Worm (Caenorhabditis elegans) whole organism, late embryonic: Measurements from ENCODE around the gene dsb-1.

ENCODE experiments used
- C08G9.2 ChIP-seq: sonication (generic microtip); optimal IDR thresholded peaks from 2 replicates; lab custom pipeline; 2016; ENCODE audit warnings: mild to moderate bottlenecking, missing genetic modification characterization, moderate library complexity, missing compliant biosample characterization
- F13H6.1 ChIP-seq: sonication (generic microtip); optimal IDR thresholded peaks from 2 replicates; lab custom pipeline; 2016; ENCODE audit warnings: missing genetic modification characterization, missing compliant biosample characterization
- T23F11.4 ChIP-seq: fragments of 200-800 bp; sonication (Bioruptor generic); optimal IDR thresholded peaks from 2 replicates; lab custom pipeline; 2018; ENCODE audit warnings: mild to moderate bottlenecking, missing genetic modification characterization, missing compliant biosample characterization
- Y22D7AL.16 ChIP-seq: sonication (generic microtip); optimal IDR thresholded peaks from 2 replicates; lab custom pipeline; 2016; ENCODE audit warnings: missing genetic modification characterization, missing compliant biosample characterization
- ahr-1 ChIP-seq: sonication (generic microtip); optimal IDR thresholded peaks from 2 replicates; lab custom pipeline; 2016; ENCODE audit warnings: missing genetic modification characterization, missing compliant biosample characterization
- ama-1 ChIP-seq: fragments of 150-350 bp; optimal IDR thresholded peaks from 2 replicates; lab custom pipeline; 2014
- ceh-14 ChIP-seq: sonication (generic microtip); optimal IDR thresholded peaks from 2 replicates; lab custom pipeline; 2016; ENCODE audit warnings: missing genotype, missing genetic modification characterization, missing compliant biosample characterization
- ceh-19 ChIP-seq: fragments of 200-800 bp; sonication (Bioruptor generic); optimal IDR thresholded peaks from 2 replicates; lab custom pipeline; 2018; ENCODE audit warnings: mild to moderate bottlenecking, missing genetic modification characterization, missing compliant biosample characterization
- ceh-2 ChIP-seq: sonication (generic microtip); optimal IDR thresholded peaks from 2 replicates; lab custom pipeline; 2016; ENCODE audit warnings: missing genotype, missing genetic modification characterization, missing compliant biosample characterization
- ceh-22 ChIP-seq: sonication (generic microtip); optimal IDR thresholded peaks from 2 replicates; lab custom pipeline; 2017; ENCODE audit warnings: missing biosample characterization, missing genetic modification characterization
- ceh-24 ChIP-seq: sonication (generic microtip); optimal IDR thresholded peaks from 2 replicates; lab custom pipeline; 2016; ENCODE audit warnings: mild to moderate bottlenecking, missing genetic modification characterization, missing compliant biosample characterization
- ceh-30 ChIP-seq: fragments of 150-350 bp; optimal IDR thresholded peaks from 2 replicates; lab custom pipeline; 2014; ENCODE audit warnings: missing biosample characterization, missing genetic modification characterization
- ceh-31 ChIP-seq: sonication (generic microtip); optimal IDR thresholded peaks from 2 replicates; lab custom pipeline; 2016; ENCODE audit warnings: missing genetic modification characterization, missing compliant biosample characterization
- ceh-34 ChIP-seq: sonication (generic microtip); optimal IDR thresholded peaks from 2 replicates; lab custom pipeline; 2016; ENCODE audit warnings: mild to moderate bottlenecking, missing genetic modification characterization, missing compliant biosample characterization
- ceh-45 ChIP-seq: fragments of 200-800 bp; sonication (Bioruptor generic); IDR thresholded peaks from 2 replicates; pipeline ENCODE4 v1.3.6; 2022; ENCODE audit warnings: missing genetic modification reagents, missing genetic modification characterization, missing compliant biosample characterization
- ceh-6 ChIP-seq: fragments of 200-800 bp; sonication (Bioruptor generic); optimal IDR thresholded peaks from 2 replicates; lab custom pipeline; 2018; ENCODE audit warnings: mild to moderate bottlenecking, missing genetic modification characterization, missing compliant biosample characterization
- dve-1 ChIP-seq: sonication (generic microtip); optimal IDR thresholded peaks from 2 replicates; lab custom pipeline; 2017; ENCODE audit warnings: antibody characterized with exemption, mild to moderate bottlenecking, missing genetic modification characterization, missing compliant biosample characterization
- elt-2 ChIP-seq: sonication (generic microtip); optimal IDR thresholded peaks from 2 replicates; lab custom pipeline; 2016; ENCODE audit warnings: missing genetic modification reagents, missing genetic modification characterization, missing compliant biosample characterization
- elt-4 ChIP-seq: sonication (generic microtip); optimal IDR thresholded peaks from 2 replicates; lab custom pipeline; 2016; ENCODE audit warnings: missing genetic modification characterization, missing compliant biosample characterization
- ets-4 ChIP-seq: sonication (generic microtip); optimal IDR thresholded peaks from 2 replicates; lab custom pipeline; 2016; ENCODE audit warnings: missing genetic modification characterization, missing compliant biosample characterization
- eyg-1 ChIP-seq: sonication (generic microtip); optimal IDR thresholded peaks from 2 replicates; lab custom pipeline; 2016; ENCODE audit warnings: missing genotype, missing genetic modification characterization, missing compliant biosample characterization
- fax-1 ChIP-seq: sonication (generic microtip); optimal IDR thresholded peaks from 2 replicates; lab custom pipeline; 2016; ENCODE audit warnings: missing genotype, missing genetic modification characterization, missing compliant biosample characterization
- fkh-6 ChIP-seq: sonication (generic microtip); optimal IDR thresholded peaks from 2 replicates; lab custom pipeline; 2016; ENCODE audit warnings: missing genetic modification characterization, missing compliant biosample characterization
- gmeb-2 ChIP-seq: sonication (generic microtip); optimal IDR thresholded peaks from 2 replicates; lab custom pipeline; 2016; ENCODE audit warnings: missing genetic modification characterization, inconsistent platforms, missing compliant biosample characterization
- hlh-13 ChIP-seq: fragments of 200-800 bp; sonication (Bioruptor generic); optimal IDR thresholded peaks from 2 replicates; lab custom pipeline; 2018; ENCODE audit warnings: mild to moderate bottlenecking, missing genetic modification characterization, missing compliant biosample characterization
- hlh-15 ChIP-seq: sonication (generic microtip); optimal IDR thresholded peaks from 2 replicates; lab custom pipeline; 2016; ENCODE audit warnings: missing genetic modification characterization, missing compliant biosample characterization
- hlh-30 ChIP-seq: sonication (generic microtip); optimal IDR thresholded peaks from 2 replicates; lab custom pipeline; 2017; ENCODE audit warnings: antibody characterized with exemption, missing genetic modification characterization, missing compliant biosample characterization; ENCODE audit not compliant: insufficient read depth
- hlh-8 ChIP-seq: sonication (generic microtip); optimal IDR thresholded peaks from 2 replicates; lab custom pipeline; 2016; ENCODE audit warnings: missing genotype, missing genetic modification characterization, missing compliant biosample characterization
- lim-6 ChIP-seq: sonication (generic microtip); optimal IDR thresholded peaks from 2 replicates; lab custom pipeline; 2016; ENCODE audit warnings: missing genetic modification characterization, missing compliant biosample characterization
- nfya-1 ChIP-seq: sonication (generic microtip); optimal IDR thresholded peaks from 2 replicates; lab custom pipeline; 2017; ENCODE audit warnings: missing genetic modification characterization, mild to moderate bottlenecking, missing compliant biosample characterization, antibody characterized with exemption, moderate library complexity
- nhr-232 ChIP-seq: sonication (generic microtip); optimal IDR thresholded peaks from 2 replicates; lab custom pipeline; 2016; ENCODE audit warnings: missing genetic modification characterization, missing compliant biosample characterization
- npax-4 ChIP-seq: sonication (generic microtip); optimal IDR thresholded peaks from 2 replicates; lab custom pipeline; 2016; ENCODE audit warnings: missing genetic modification characterization, missing compliant biosample characterization
- pag-3 ChIP-seq: sonication (generic microtip); optimal IDR thresholded peaks from 2 replicates; lab custom pipeline; 2016; ENCODE audit warnings: missing compliant biosample characterization, missing genetic modification characterization, borderline replicate concordance
- pat-9 ChIP-seq: fragments of 200-800 bp; sonication (Bioruptor generic); optimal IDR thresholded peaks from 2 replicates; lab custom pipeline; 2018; ENCODE audit warnings: mild to moderate bottlenecking, missing genetic modification characterization, moderate library complexity, missing compliant biosample characterization
- pax-1 ChIP-seq: fragments of 150-350 bp; optimal IDR thresholded peaks from 2 replicates; lab custom pipeline; 2014; ENCODE audit warnings: missing biosample characterization, missing genetic modification characterization
- pha-2 ChIP-seq: sonication (generic microtip); optimal IDR thresholded peaks from 2 replicates; lab custom pipeline; 2017; ENCODE audit warnings: mild to moderate bottlenecking, missing genetic modification characterization, missing compliant biosample characterization
- pha-4 ChIP-seq: fragments of 150-350 bp; optimal IDR thresholded peaks from 2 replicates; lab custom pipeline; 2018; ENCODE audit warnings: missing biosample characterization, missing genetic modification reagents, missing genetic modification characterization
- pros-1 ChIP-seq: fragments of 150-350 bp; optimal IDR thresholded peaks from 2 replicates; lab custom pipeline; 2014; ENCODE audit warnings: missing biosample characterization, missing genetic modification reagents, missing genetic modification characterization
- ref-2 ChIP-seq: sonication (generic microtip); optimal IDR thresholded peaks from 2 replicates; lab custom pipeline; 2016; ENCODE audit warnings: missing genetic modification characterization, missing compliant biosample characterization
- rnt-1 ChIP-seq: sonication (generic microtip); optimal IDR thresholded peaks from 2 replicates; lab custom pipeline; 2016; ENCODE audit warnings: missing genetic modification characterization, missing compliant biosample characterization
- syd-9 ChIP-seq: sonication (generic microtip); optimal IDR thresholded peaks from 2 replicates; lab custom pipeline; 2016; ENCODE audit warnings: mild to moderate bottlenecking, missing genetic modification characterization, moderate library complexity, missing compliant biosample characterization
- tbx-7 ChIP-seq: sonication (generic microtip); optimal IDR thresholded peaks from 2 replicates; lab custom pipeline; 2016; ENCODE audit warnings: missing genotype, missing genetic modification characterization, missing compliant biosample characterization
- ttx-3 ChIP-seq: sonication (generic microtip); optimal IDR thresholded peaks from 2 replicates; lab custom pipeline; 2016; ENCODE audit warnings: missing genetic modification reagents, missing genetic modification characterization, missing compliant biosample characterization
- unc-42 ChIP-seq: sonication (generic microtip); optimal IDR thresholded peaks from 2 replicates; lab custom pipeline; 2016; ENCODE audit warnings: missing genotype, missing genetic modification characterization, missing compliant biosample characterization
- unc-55 ChIP-seq: sonication (generic microtip); optimal IDR thresholded peaks from 2 replicates; lab custom pipeline; 2017; ENCODE audit warnings: missing biosample characterization, missing genetic modification reagents, missing genetic modification characterization
- unc-86 ChIP-seq: sonication (generic microtip); optimal IDR thresholded peaks from 2 replicates; lab custom pipeline; 2016; ENCODE audit warnings: missing genetic modification characterization, missing compliant biosample characterization

dsb-1 gene

ce11 chrIV:12396645-12397258, 12.0 kb upstream of the dsb-1 start:
- no peak for TF ChIP-seq unc-55 (GFP tag; lab: Kevin White, UChicago)
- peak; percentile 54 for TF ChIP-seq ref-2 (tag; lab: Kevin White, UChicago)
- TF ChIP-seq nfya-1, result peak; percentile 20
- peak; percentile 19 for TF ChIP-seq ceh-31

- TF ChIP-seq ceh-45 (GFP tag; lab: Robert Waterston, UW) (no peak), pat-9 (tag; lab: Kevin White, UChicago) (no peak), unc-86 (tag; lab: Kevin White, UChicago) (no peak), elt-4 (tag; lab: Kevin White, UChicago) (no peak), hlh-15 (tag; lab: Kevin White, UChicago) (no peak), hlh-8 (tag; lab: Kevin White, UChicago) (no peak)
Measured at ce11 chrIV:12398437-12398836, 10.3 kb upstream of the dsb-1 start, which contains the start of gene acs-20. acs-20 (minus strand) TSS chrIV:12398706.

DNA sequence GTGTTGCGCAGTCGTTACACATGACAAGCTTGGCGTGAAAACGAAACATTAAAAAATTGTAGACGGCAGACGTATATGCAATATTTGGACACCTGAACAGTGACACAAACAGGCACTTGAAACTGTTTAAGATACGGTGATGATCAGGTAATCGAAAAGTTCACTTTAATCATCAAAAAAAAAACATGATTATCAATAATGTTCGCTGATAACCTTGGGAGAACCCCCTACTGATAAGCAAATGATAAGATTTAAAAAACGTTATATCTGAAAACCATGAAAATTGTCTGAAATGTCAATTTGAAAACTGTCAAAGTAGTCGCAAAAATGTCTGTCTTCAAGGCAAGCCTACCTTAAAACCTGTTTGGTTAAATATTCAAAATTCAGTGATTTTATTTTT, 8.7 kb upstream of the dsb-1 start:
- TF ChIP-seq T23F11.4, result no peak
- TF ChIP-seq unc-42 (tag; lab: Kevin White, UChicago), result no peak
- no peak for TF ChIP-seq ets-4 (tag; lab: Kevin White, UChicago)
- no peak for TF ChIP-seq ceh-30 (tag; lab: Kevin White, UChicago)
- peak; percentile 96 for TF ChIP-seq elt-2
- TF ChIP-seq ref-2 (tag; lab: Kevin White, UChicago), result no peak

- TF ChIP-seq ttx-3 (tag; lab: Kevin White, UChicago), result no peak
- TF ChIP-seq ama-1 (lab: Kevin White, UChicago), result no peak
- TF ChIP-seq ceh-22 (tag; lab: Kevin White, UChicago), result no peak
- TF ChIP-seq pat-9 (tag; lab: Kevin White, UChicago), result no peak
- no peak for TF ChIP-seq ceh-24 (tag; lab: Kevin White, UChicago)
- TF ChIP-seq lim-6, result no peak
- TF ChIP-seq npax-4 (tag; lab: Kevin White, UChicago), result no peak
- TF ChIP-seq pros-1 (tag; lab: Kevin White, UChicago), result no peak
- no peak for TF ChIP-seq C08G9.2 (tag; lab: Kevin White, UChicago)
- no peak for TF ChIP-seq ceh-34 (tag; lab: Kevin White, UChicago)
- TF ChIP-seq pag-3, result no peak
- TF ChIP-seq tbx-7 (tag; lab: Kevin White, UChicago), result no peak
- no peak for TF ChIP-seq pax-1
- TF ChIP-seq ceh-2, result no peak
- no peak for TF ChIP-seq eyg-1 (tag; lab: Kevin White, UChicago)
- TF ChIP-seq hlh-15 (tag; lab: Kevin White, UChicago), result no peak
- no peak for TF ChIP-seq pha-2 (tag; lab: Kevin White, UChicago)
- TF ChIP-seq hlh-13 (GFP tag; lab: Kevin White, UChicago), result no peak
- TF ChIP-seq, all 69 proteins: peak for 0
Measured at ce11 chrIV:12403440-12403839, 5.3 kb upstream of the dsb-1 start.

DNA sequence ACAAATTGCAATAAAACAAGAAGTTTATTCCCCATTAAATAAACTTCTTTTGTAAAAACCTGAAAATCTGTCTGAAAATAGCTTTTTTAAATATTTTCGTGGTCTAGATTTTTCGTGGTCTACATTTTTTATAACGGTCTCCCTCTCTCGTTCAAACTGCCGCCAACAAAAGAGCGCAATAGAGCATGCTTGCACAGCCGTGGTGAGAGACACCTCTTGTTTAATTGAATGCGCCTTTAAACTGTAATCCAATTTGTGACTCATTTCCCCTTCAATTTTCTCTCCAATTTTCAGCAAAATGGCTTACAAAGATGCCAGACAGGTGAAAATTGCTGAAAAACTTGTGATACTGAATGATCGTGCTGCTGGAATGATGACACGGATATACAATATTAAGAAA, 4.6 kb upstream of the dsb-1 start, which contains the start of gene gex-3:
Gene gex-3, plus strand, starts transcription at position 295 of the 400 bp plus-strand sequence.
- TF ChIP-seq fax-1 (tag; lab: Kevin White, UChicago), result no peak
- no peak for TF ChIP-seq pha-4 (tag; lab: Kevin White, UChicago)
- TF ChIP-seq nhr-232, result no peak
- TF ChIP-seq ref-2 (tag; lab: Kevin White, UChicago), result peak; percentile 32
- no peak for TF ChIP-seq Y22D7AL.16 (tag; lab: Kevin White, UChicago)
- no peak for TF ChIP-seq fkh-6 (tag; lab: Kevin White, UChicago)
- no peak for TF ChIP-seq dve-1
- no peak for TF ChIP-seq ceh-19
- TF ChIP-seq pag-3, result no peak
- no peak for TF ChIP-seq hlh-15 (tag; lab: Kevin White, UChicago)
- TF ChIP-seq rnt-1, result peak; percentile 19
- TF ChIP-seq ceh-14 (tag; lab: Kevin White, UChicago), result no peak
- no peak for TF ChIP-seq ahr-1
- no peak for TF ChIP-seq unc-86 (tag; lab: Kevin White, UChicago)
- no peak for TF ChIP-seq F13H6.1 (tag; lab: Kevin White, UChicago)
- TF ChIP-seq ceh-2, result peak; percentile 33
- peak; percentile 61 for TF ChIP-seq nfya-1
- TF ChIP-seq unc-55 (GFP tag; lab: Kevin White, UChicago), result peak; percentile 58
- no peak for TF ChIP-seq gmeb-2 (tag; lab: Kevin White, UChicago)
- peak; percentile 32 for TF ChIP-seq hlh-30
- TF ChIP-seq ceh-6 (GFP tag; lab: Kevin White, UChicago), result no peak
- TF ChIP-seq syd-9 (tag; lab: Kevin White, UChicago), result no peak
